Fruit fly (Drosophila melanogaster) whole organism, embryonic: Measurements from ENCODE around the gene Tsp29Fa.

Experiments used
- Antp ChIP-seq: fragments of 200-800 bp; sonication (Bioruptor generic); optimal IDR thresholded peaks from 3 replicates; lab custom pipeline; 2016; ENCODE audit warnings: missing biosample characterization, missing genetic modification characterization
- Atf3 ChIP-seq: fragments of 200-800 bp; sonication (Bioruptor generic); optimal IDR thresholded peaks from 3 replicates; lab custom pipeline; 2016; ENCODE audit warnings: missing biosample characterization, missing genetic modification characterization
- Bteb2 ChIP-seq: fragments of 200-800 bp; sonication (Bioruptor generic); optimal IDR thresholded peaks from 2 replicates; lab custom pipeline; 2016; ENCODE audit warnings: missing biosample characterization, missing genetic modification characterization
- CG11504 ChIP-seq: fragments of 200-800 bp; sonication (Bioruptor generic); optimal IDR thresholded peaks from 3 replicates; lab custom pipeline; 2019; ENCODE audit warnings: missing biosample characterization, mild to moderate bottlenecking, missing genetic modification characterization, moderate library complexity
- CG14667 ChIP-seq: fragments of 200-800 bp; sonication (Bioruptor generic); IDR thresholded peaks from 2 replicates; pipeline ENCODE4 v1.3.6; 2022; ENCODE audit warnings: missing biosample characterization, missing genetic modification characterization
- CG14860 ChIP-seq: fragments of 200-800 bp; sonication (Bioruptor generic); IDR thresholded peaks from 3 replicates; pipeline ENCODE4 v1.3.6; 2022; ENCODE audit warnings: missing biosample characterization, missing genetic modification characterization; ENCODE audit not compliant: partially characterized antibody
- CG1529 ChIP-seq: fragments of 200-800 bp; sonication (Bioruptor generic); optimal IDR thresholded peaks from 3 replicates; lab custom pipeline; 2018; ENCODE audit warnings: missing biosample characterization, missing genetic modification characterization
- CG16779 ChIP-seq: fragments of 200-800 bp; sonication (Bioruptor generic); IDR thresholded peaks from 2 replicates; pipeline ENCODE4 v1.3.6; 2022; ENCODE audit warnings: missing biosample characterization, missing genetic modification characterization
- CG17802 ChIP-seq: fragments of 200-800 bp; sonication (Bioruptor generic); optimal IDR thresholded peaks from 2 replicates; lab custom pipeline; 2018; ENCODE audit warnings: missing biosample characterization, mild to moderate bottlenecking, missing genetic modification characterization, moderate library complexity
- CG1832 ChIP-seq: fragments of 200-800 bp; sonication (Bioruptor generic); optimal IDR thresholded peaks from 2 replicates; lab custom pipeline; 2017; ENCODE audit warnings: missing biosample characterization, mild to moderate bottlenecking, missing genetic modification characterization, inconsistent platforms
- CG2678 ChIP-seq: fragments of 200-800 bp; sonication (Bioruptor generic); optimal IDR thresholded peaks from 3 replicates; lab custom pipeline; 2019; ENCODE audit warnings: missing biosample characterization, mild to moderate bottlenecking, missing genetic modification characterization, moderate library complexity
- CG31224 ChIP-seq: fragments of 200-800 bp; sonication (Bioruptor generic); IDR thresholded peaks from 2 replicates; pipeline ENCODE4 v1.3.6; 2022; ENCODE audit warnings: missing biosample characterization, missing genetic modification characterization
- CG34224 ChIP-seq: fragments of 200-800 bp; sonication (Bioruptor generic); IDR thresholded peaks from 3 replicates; pipeline ENCODE4 v1.3.6; 2022; ENCODE audit warnings: missing biosample characterization, missing genetic modification characterization; ENCODE audit not compliant: partially characterized antibody
- CG3838 ChIP-seq: fragments of 200-800 bp; sonication (Bioruptor generic); optimal IDR thresholded peaks from 3 replicates; lab custom pipeline; 2016; ENCODE audit warnings: missing biosample characterization, missing genetic modification characterization
- CG3995 ChIP-seq: fragments of 200-800 bp; sonication (Bioruptor generic); optimal IDR thresholded peaks from 3 replicates; lab custom pipeline; 2016; ENCODE audit warnings: missing biosample characterization, missing genetic modification characterization
- CG5245 ChIP-seq: fragments of 200-800 bp; sonication (Bioruptor generic); optimal IDR thresholded peaks from 3 replicates; lab custom pipeline; 2016; ENCODE audit warnings: missing biosample characterization, missing genetic modification characterization
- CG6765 ChIP-seq: fragments of 200-800 bp; sonication (Bioruptor generic); optimal IDR thresholded peaks from 3 replicates; lab custom pipeline; 2017; ENCODE audit warnings: missing biosample characterization, mild to moderate bottlenecking, missing genetic modification characterization
- D19A ChIP-seq: fragments of 200-800 bp; optimal IDR thresholded peaks from 3 replicates; lab custom pipeline; 2019; ENCODE audit warnings: missing biosample characterization, mild to moderate bottlenecking, missing genetic modification characterization, moderate library complexity
- Drgx ChIP-seq: fragments of 200-800 bp; sonication (Bioruptor generic); IDR thresholded peaks from 2 replicates; pipeline ENCODE4 v1.3.6; 2022; ENCODE audit warnings: missing biosample characterization, missing genetic modification characterization
- Fer1 ChIP-seq: fragments of 200-800 bp; sonication (Bioruptor generic); optimal IDR thresholded peaks from 2 replicates; lab custom pipeline; 2017; ENCODE audit warnings: missing biosample characterization, mild to moderate bottlenecking, missing genetic modification characterization
- H15 ChIP-seq: fragments of 200-800 bp; sonication (Bioruptor generic); IDR thresholded peaks from 3 replicates; pipeline ENCODE4 v1.3.6; 2022; ENCODE audit warnings: missing biosample characterization, missing genetic modification characterization
- Hand ChIP-seq: fragments of 200-800 bp; sonication (Bioruptor generic); optimal IDR thresholded peaks from 2 replicates; lab custom pipeline; 2017; ENCODE audit warnings: mild to moderate bottlenecking, missing biosample characterization, missing genetic modification reagents, missing genetic modification characterization
- HmgZ ChIP-seq: fragments of 200-800 bp; sonication (Bioruptor generic); optimal IDR thresholded peaks from 2 replicates; lab custom pipeline; 2018; ENCODE audit warnings: missing biosample characterization, mild to moderate bottlenecking, missing genetic modification characterization
- MBD-R2 ChIP-seq: fragments of 200-800 bp; sonication (Bioruptor generic); IDR thresholded peaks from 2 replicates; pipeline ENCODE4 v1.3.6; 2022; ENCODE audit warnings: missing biosample characterization, missing genetic modification characterization
- Opbp ChIP-seq: fragments of 200-800 bp; sonication (Bioruptor generic); IDR thresholded peaks from 3 replicates; pipeline ENCODE4 v1.3.6; 2022; ENCODE audit warnings: missing biosample characterization, missing genetic modification characterization; ENCODE audit not compliant: partially characterized antibody
- Pdp1 ChIP-seq, 2 experiments: fragments of 200-800 bp; sonication (Bioruptor generic); optimal IDR thresholded peaks; 3 replicates each; lab custom pipeline; 2016; ENCODE audit warnings: missing biosample characterization in 2 of 2, missing genetic modification characterization in 2 of 2, mild to moderate bottlenecking in 1 of 2, moderate library complexity in 1 of 2
- Poxn ChIP-seq: fragments of 200-800 bp; sonication (Bioruptor generic); IDR thresholded peaks from 2 replicates; pipeline ENCODE4 v1.3.6; 2022; ENCODE audit warnings: missing biosample characterization, missing genetic modification characterization
- Rx ChIP-seq: fragments of 200-800 bp; sonication (Bioruptor generic); IDR thresholded peaks from 2 replicates; pipeline ENCODE4 v1.3.6; 2022; ENCODE audit warnings: missing biosample characterization, missing genetic modification characterization
- TFAM ChIP-seq: fragments of 200-800 bp; sonication (Bioruptor generic); optimal IDR thresholded peaks from 2 replicates; lab custom pipeline; 2017; ENCODE audit warnings: missing biosample characterization, missing genetic modification characterization, inconsistent platforms
- ab ChIP-seq: fragments of 200-800 bp; sonication (Bioruptor generic); optimal IDR thresholded peaks from 2 replicates; lab custom pipeline; 2016; ENCODE audit warnings: missing biosample characterization, missing genetic modification characterization
- bab2 ChIP-seq: fragments of 200-800 bp; sonication (Bioruptor generic); optimal IDR thresholded peaks from 2 replicates; lab custom pipeline; 2016; ENCODE audit warnings: missing biosample characterization, missing genetic modification characterization
- br ChIP-seq: fragments of >200 bp; optimal IDR thresholded peaks from 2 replicates; lab custom pipeline; 2017
- dpn ChIP-seq, 2 experiments: fragments of 200-800 bp; sonication (Bioruptor generic); optimal IDR thresholded peaks; 3 replicates each; lab custom pipeline; 2016; ENCODE audit warnings: missing biosample characterization in 2 of 2, missing genetic modification characterization in 2 of 2
- emc ChIP-seq: fragments of 200-800 bp; sonication (Bioruptor generic); optimal IDR thresholded peaks from 2 replicates; lab custom pipeline; 2016; ENCODE audit warnings: missing biosample characterization, missing genetic modification characterization
- gcm ChIP-seq: fragments of 200-800 bp; sonication (Bioruptor generic); optimal IDR thresholded peaks from 2 replicates; lab custom pipeline; 2019; ENCODE audit warnings: missing biosample characterization, mild to moderate bottlenecking, missing genetic modification characterization, moderate library complexity
- gro ChIP-seq: fragments of 200-800 bp; sonication (Bioruptor generic); optimal IDR thresholded peaks from 2 replicates; lab custom pipeline; 2016; ENCODE audit warnings: missing biosample characterization, missing genetic modification characterization
- hkb ChIP-seq, 2 experiments: fragments of 200-800 bp in 1 of 2; fragments of >200 bp in 1 of 2; sonication (Bioruptor generic) in 1 of 2; IDR thresholded peaks in 1 of 2; optimal IDR thresholded peaks in 1 of 2; 2 replicates each; pipeline versions ENCODE4 v1.3.6 to Lab custom; 2017 to 2022; ENCODE audit warnings: missing biosample characterization in 1 of 2, missing genetic modification characterization in 1 of 2
- hth ChIP-seq: fragments of >200 bp; optimal IDR thresholded peaks from 2 replicates; lab custom pipeline; 2017; ENCODE audit warnings: inconsistent platforms
- kay ChIP-seq: fragments of 200-800 bp; sonication (Bioruptor generic); optimal IDR thresholded peaks from 2 replicates; lab custom pipeline; 2016; ENCODE audit warnings: missing biosample characterization, missing genetic modification characterization
- ken ChIP-seq: fragments of 200-800 bp; sonication (Bioruptor generic); IDR thresholded peaks from 3 replicates; pipeline ENCODE4 v1.3.6; 2022; ENCODE audit warnings: missing biosample characterization, missing genetic modification characterization
- knrl ChIP-seq: fragments of 200-800 bp; sonication (Bioruptor generic); IDR thresholded peaks from 3 replicates; pipeline ENCODE4 v1.3.6; 2022; ENCODE audit warnings: missing biosample characterization, missing genetic modification characterization; ENCODE audit not compliant: partially characterized antibody
- lbe ChIP-seq: fragments of 200-800 bp; sonication (Bioruptor generic); optimal IDR thresholded peaks from 2 replicates; lab custom pipeline; 2016; ENCODE audit warnings: missing biosample characterization, mild to moderate bottlenecking, missing genetic modification characterization
- mam ChIP-seq: fragments of 200-800 bp; sonication (Bioruptor generic); optimal IDR thresholded peaks from 3 replicates; lab custom pipeline; 2016; ENCODE audit warnings: missing biosample characterization, missing genetic modification characterization
- mld ChIP-seq: fragments of 200-800 bp; sonication (Bioruptor generic); IDR thresholded peaks from 3 replicates; pipeline ENCODE4 v1.3.6; 2022; ENCODE audit warnings: missing biosample characterization, missing genetic modification characterization; ENCODE audit not compliant: partially characterized antibody
- pum ChIP-seq: fragments of 200-800 bp; sonication (Bioruptor generic); optimal IDR thresholded peaks from 2 replicates; lab custom pipeline; 2016; ENCODE audit warnings: missing biosample characterization, missing genetic modification characterization
- sens-2 ChIP-seq: fragments of 200-800 bp; sonication (Bioruptor generic); IDR thresholded peaks from 2 replicates; pipeline ENCODE4 v1.3.6; 2022; ENCODE audit warnings: missing biosample characterization, missing genetic modification characterization
- sna ChIP-seq: fragments of 200-800 bp; sonication (Bioruptor generic); IDR thresholded peaks from 2 replicates; pipeline ENCODE4 v1.3.6; 2022; ENCODE audit warnings: missing biosample characterization, missing genetic modification characterization; ENCODE audit not compliant: partially characterized antibody
- sqz ChIP-seq: fragments of 200-800 bp; sonication (Bioruptor generic); optimal IDR thresholded peaks from 3 replicates; lab custom pipeline; 2018; ENCODE audit warnings: missing biosample characterization, mild to moderate bottlenecking, missing genetic modification characterization
- tgo ChIP-seq: fragments of 200-800 bp; sonication (Bioruptor generic); IDR thresholded peaks from 3 replicates; pipeline ENCODE4 v1.3.6; 2022; ENCODE audit warnings: missing biosample characterization, missing genetic modification characterization
- wdn ChIP-seq: fragments of 200-800 bp; sonication (Bioruptor generic); IDR thresholded peaks from 2 replicates; pipeline ENCODE4 v1.3.6; 2022; ENCODE audit warnings: missing biosample characterization, missing genetic modification characterization
- wek ChIP-seq: fragments of 200-800 bp; sonication (Bioruptor generic); optimal IDR thresholded peaks from 3 replicates; lab custom pipeline; 2018; ENCODE audit warnings: missing biosample characterization, mild to moderate bottlenecking, missing genetic modification characterization, moderate library complexity

Gene Tsp29Fa

DNA sequence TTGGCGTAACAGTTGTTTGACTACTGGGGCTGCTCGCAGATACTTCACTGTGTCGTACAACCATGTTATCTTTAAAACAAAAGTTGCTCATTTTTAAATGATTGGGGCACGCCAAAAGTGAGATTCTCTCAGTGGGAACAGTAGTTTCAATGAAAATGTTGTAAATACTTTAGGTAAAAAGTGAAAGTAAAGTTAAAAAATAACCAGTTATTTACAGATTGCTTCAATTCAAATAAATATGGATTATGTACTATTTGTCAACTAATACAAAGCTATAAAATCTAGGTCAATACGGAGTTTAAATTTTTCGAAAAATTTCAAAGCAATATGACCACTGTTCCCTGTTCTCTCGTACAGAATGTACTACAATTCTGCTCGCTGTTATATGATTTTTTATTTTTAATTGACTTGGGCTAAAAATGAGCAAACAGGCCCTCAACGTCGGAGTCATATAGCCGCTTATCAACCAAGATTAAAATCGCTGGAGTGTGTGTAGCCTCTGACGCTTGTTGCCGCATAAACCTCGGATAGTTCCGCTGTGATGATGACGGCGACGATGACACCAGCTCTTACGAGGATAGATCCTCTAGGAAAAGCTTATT lies 8.1 kb downstream of the Tsp29Fa start, which contains the start of gene Argl:
Gene Argl (minus strand): TSS at position 370 of the 602 bp plus-strand sequence.
- TF ChIP-seq CG2678 (tag; lab: Kevin White, UChicago), result peak; percentile 14
- TF ChIP-seq MBD-R2 (GFP tag; lab: Robert Waterston, UW), result no peak
- TF ChIP-seq CG34224 (GFP tag; lab: Robert Waterston, UW), result no peak
- TF ChIP-seq Antp, result no peak
- TF ChIP-seq gcm, result no peak
- TF ChIP-seq Rx (GFP tag; lab: Robert Waterston, UW), result no peak
- no peak for TF ChIP-seq CG3838 (GFP tag; lab: Kevin White, UChicago)
- TF ChIP-seq tgo (GFP tag; lab: Robert Waterston, UW), result no peak
- TF ChIP-seq knrl (GFP tag; lab: Robert Waterston, UW), result no peak
- no peak for TF ChIP-seq kay (GFP tag; lab: Kevin White, UChicago)
- no peak for TF ChIP-seq TFAM (GFP tag; lab: Kevin White, UChicago)
- no peak for TF ChIP-seq CG3995 (GFP tag; lab: Kevin White, UChicago)
- TF ChIP-seq CG6765 (GFP tag; lab: Kevin White, UChicago), result peak; percentile 12
- no peak for TF ChIP-seq Poxn (GFP tag; lab: Robert Waterston, UW)
- no peak for TF ChIP-seq sens-2 (GFP tag; lab: Robert Waterston, UW)
- TF ChIP-seq Hand (GFP tag; lab: Kevin White, UChicago), result peak; percentile 19
- no peak for TF ChIP-seq wdn (GFP tag; lab: Robert Waterston, UW)
- TF ChIP-seq dpn (GFP tag; optimal IDR thresholded peaks at IDR 0.05; lab: Kevin White, UChicago), result no peak
- no peak for TF ChIP-seq Opbp (GFP tag; lab: Robert Waterston, UW)
- no peak for TF ChIP-seq gro (GFP tag; lab: Kevin White, UChicago)
- no peak for TF ChIP-seq H15 (GFP tag; lab: Robert Waterston, UW)
- no peak for TF ChIP-seq bab2 (GFP tag; lab: Kevin White, UChicago)
- no peak for TF ChIP-seq Atf3 (GFP tag; lab: Kevin White, UChicago)
- TF ChIP-seq Pdp1 (GFP tag; optimal IDR thresholded peaks at IDR 0.05; lab: Kevin White, UChicago), result peak in 1 of 2 experiments; percentile 50
- no peak for TF ChIP-seq sqz (GFP tag; lab: Kevin White, UChicago)
- TF ChIP-seq emc (GFP tag; lab: Kevin White, UChicago), result no peak
- no peak for TF ChIP-seq mld (GFP tag; lab: Robert Waterston, UW)
- TF ChIP-seq pum (GFP tag; lab: Kevin White, UChicago), result no peak
- TF ChIP-seq br (lab: Kevin White, UChicago), result no peak
- no peak for TF ChIP-seq ken (GFP tag; lab: Robert Waterston, UW)
- no peak for TF ChIP-seq wek (GFP tag; lab: Kevin White, UChicago)
- TF ChIP-seq sna (GFP tag; lab: Robert Waterston, UW), result no peak
- no peak for TF ChIP-seq lbe
- TF ChIP-seq hth (lab: Kevin White, UChicago), result no peak
- no peak for TF ChIP-seq CG31224 (GFP tag; lab: Robert Waterston, UW)
- no peak for TF ChIP-seq CG14667 (GFP tag; lab: Robert Waterston, UW)
- TF ChIP-seq hkb (optimal IDR thresholded peaks at IDR 0.05; lab: Kevin White, UChicago), result no peak
- no peak for TF ChIP-seq hkb (GFP tag; IDR thresholded peaks at IDR 0.05; lab: Robert Waterston, UW)
- no peak for TF ChIP-seq ab (GFP tag; lab: Kevin White, UChicago)
- no peak for TF ChIP-seq CG16779 (GFP tag; lab: Robert Waterston, UW)
- no peak for TF ChIP-seq CG17802 (tag; lab: Kevin White, UChicago)
- TF ChIP-seq mam, result no peak
- no peak for TF ChIP-seq Drgx
- no peak for TF ChIP-seq CG1529 (GFP tag; lab: Kevin White, UChicago)
- TF ChIP-seq D19A (tag; lab: Kevin White, UChicago), result no peak
- peak; percentile 5 for TF ChIP-seq CG11504 (tag; lab: Kevin White, UChicago)
- no peak for TF ChIP-seq Bteb2
- no peak for TF ChIP-seq CG14860
- TF ChIP-seq CG1832 (GFP tag; lab: Kevin White, UChicago), result no peak
- no peak for TF ChIP-seq HmgZ
- TF ChIP-seq Fer1 (GFP tag; lab: Kevin White, UChicago), result no peak
- TF ChIP-seq CG5245, result no peak
